Worm (Caenorhabditis elegans): ENCODE measurements around the gene nstp-3.

Gene nstp-3

ce11 chrV:5746237-5746636 is 51.8 kb downstream of the nstp-3 start:
- TF ChIP-seq tbx-2 (tag; optimal IDR thresholded peaks at IDR 0.05) (no peak), ceh-63 (GFP tag; optimal IDR thresholded peaks at IDR 0.05) (peak; percentile 77), isw-1 (GFP tag; IDR thresholded peaks at IDR 0.05) (no peak), swsn-7 (tag; optimal IDR thresholded peaks at IDR 0.05) (no peak), ces-1 (GFP tag; optimal IDR thresholded peaks at IDR 0.05) (no peak)

All from whole organism, L1 larva.